Fruit fly (Drosophila melanogaster): Measurements from ENCODE around the gene CG5276.

CG5276 gene

DNA sequence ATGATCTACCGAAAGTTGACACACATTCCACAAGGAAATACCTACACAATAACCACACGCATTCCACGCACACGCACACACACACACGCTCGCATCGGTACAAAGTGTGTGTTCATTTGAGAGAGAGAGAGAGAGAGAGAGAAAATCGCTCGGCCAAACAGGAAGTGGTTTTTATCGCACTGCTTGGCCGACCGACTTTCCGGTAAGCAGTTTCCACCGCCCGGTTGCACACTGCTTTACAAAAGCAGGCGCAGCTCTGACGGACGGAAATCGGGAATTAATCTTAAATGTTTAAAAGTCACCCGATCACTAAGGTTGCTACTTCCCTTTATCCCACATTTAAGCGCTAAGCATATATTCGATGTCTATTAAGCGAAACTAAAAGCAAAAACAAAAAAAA, 38.7 kb upstream of the CG5276 start (continued):
- TF ChIP-seq seq (GFP tag; IDR thresholded peaks at IDR 0.05): no peak

DNA sequence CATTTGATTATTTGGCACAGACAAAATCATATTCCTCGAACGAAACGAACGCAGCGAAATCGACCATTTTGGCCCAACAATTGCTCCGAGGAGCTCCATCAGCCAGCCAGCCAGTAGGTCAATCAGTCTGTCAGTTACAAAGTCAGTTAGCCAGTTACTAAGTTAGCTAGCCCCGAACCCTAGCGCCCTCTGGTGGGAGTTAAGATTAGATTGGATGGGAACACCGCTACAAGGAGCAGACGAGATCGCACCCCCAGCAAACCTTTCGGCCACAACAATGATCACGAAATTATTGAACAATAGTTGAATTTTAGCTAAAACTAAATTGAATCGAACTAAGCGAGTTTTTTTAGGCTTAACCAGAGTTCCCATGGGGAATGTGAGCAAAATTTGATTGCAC, 37.6 kb upstream of the CG5276 start:
- peak; percentile 60 for TF ChIP-seq CTCF (GFP tag; optimal IDR thresholded peaks at IDR 0.05)
- TF ChIP-seq pho (GFP tag; optimal IDR thresholded peaks at IDR 0.05): no peak
- 0 out of 3 replicates have a peak, but pooled peaks have one; percentile 13 for TF ChIP-seq CG16813 (GFP tag; IDR thresholded peaks at IDR 0.05; ENCODE audit: partially characterized antibody)
- no peak for TF ChIP-seq NfI (GFP tag; optimal IDR thresholded peaks at IDR 0.05)

DNA sequence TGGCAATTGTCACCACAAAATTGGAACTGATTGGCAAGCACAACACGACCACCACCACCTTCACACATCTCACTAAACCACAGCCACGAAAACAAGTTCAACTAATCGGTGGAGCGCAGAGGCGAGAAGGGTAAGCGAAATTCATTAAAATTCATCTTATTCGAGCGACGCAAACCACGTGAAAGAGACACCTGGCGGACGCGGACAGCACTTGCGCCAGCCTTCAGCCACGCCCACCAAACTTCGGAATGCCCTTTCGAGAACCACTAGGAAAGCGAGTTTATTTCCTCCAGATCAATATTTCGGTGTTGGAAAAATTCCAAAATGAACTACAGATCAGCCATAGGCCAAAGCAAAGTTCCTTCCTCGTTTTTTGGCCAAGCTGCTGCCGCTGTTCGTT, 36.0 kb upstream of the CG5276 start:
- TF ChIP-seq CG32532 (GFP tag; IDR thresholded peaks at IDR 0.05) (no peak), CG14860 (GFP tag; IDR thresholded peaks at IDR 0.05; ENCODE audit: partially characterized antibody) (0 out of 3 replicates have a peak, but pooled peaks have one; percentile 18), CTCF (GFP tag; optimal IDR thresholded peaks at IDR 0.05) (peak; percentile 38)

DNA sequence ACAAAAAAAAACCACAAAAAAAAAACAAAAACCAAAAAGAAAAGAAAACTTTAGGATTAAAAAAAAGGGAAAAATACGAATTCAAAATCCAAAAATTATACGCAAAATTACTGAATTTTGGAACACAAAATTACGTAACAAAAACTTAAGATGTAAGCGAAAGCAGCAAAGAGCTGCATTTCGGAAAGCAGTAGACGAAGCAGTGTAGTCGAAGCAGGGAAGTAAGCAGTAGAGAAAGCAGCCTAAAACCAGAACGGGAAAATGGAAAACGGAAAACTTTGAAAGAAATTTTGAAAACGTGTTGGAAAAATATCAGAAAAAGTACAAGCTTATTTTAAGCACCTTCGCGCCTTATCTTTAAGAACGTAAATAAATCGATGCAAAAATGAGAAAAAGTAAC, 28.6 kb upstream of the CG5276 start:
- TF ChIP-seq CoRest (tag; optimal IDR thresholded peaks at IDR 0.05): no peak
- TF ChIP-seq lilli (GFP tag; optimal IDR thresholded peaks at IDR 0.05): no peak
- TF ChIP-seq gce (GFP tag; IDR thresholded peaks at IDR 0.05): no peak
- peak; percentile 92 for TF ChIP-seq stwl (tag; optimal IDR thresholded peaks at IDR 0.05)
- TF ChIP-seq CTCF (GFP tag; optimal IDR thresholded peaks at IDR 0.05): no peak
- TF ChIP-seq CG18262 (tag; optimal IDR thresholded peaks at IDR 0.05): no peak
- TF ChIP-seq NC2α (GFP tag; optimal IDR thresholded peaks at IDR 0.05): no peak
- TF ChIP-seq Dfd (GFP tag; optimal IDR thresholded peaks at IDR 0.05): peak in 1 of 2 experiments; percentile 88
- peak; percentile 83 for TF ChIP-seq Ets97D (GFP tag; optimal IDR thresholded peaks at IDR 0.05)
- TF ChIP-seq HLH54F (GFP tag; optimal IDR thresholded peaks at IDR 0.05): no peak
- no peak for TF ChIP-seq kni (GFP tag; optimal IDR thresholded peaks at IDR 0.05)
- 0 out of 3 replicates have a peak, but pooled peaks have one; percentile 8 for TF ChIP-seq CG2199 (GFP tag; IDR thresholded peaks at IDR 0.05)
- no peak for TF ChIP-seq mam (GFP tag; optimal IDR thresholded peaks at IDR 0.05)
- TF ChIP-seq CG13287 (GFP tag; IDR thresholded peaks at IDR 0.05; ENCODE audit: partially characterized antibody): no peak
- TF ChIP-seq knrl (GFP tag; IDR thresholded peaks at IDR 0.05; ENCODE audit: partially characterized antibody): 0 out of 3 replicates have a peak, but pooled peaks have one; percentile 8
- no peak for TF ChIP-seq chif (GFP tag; optimal IDR thresholded peaks at IDR 0.05)
- TF ChIP-seq ranshi (GFP tag; IDR thresholded peaks at IDR 0.05): no peak
- TF ChIP-seq pita (GFP tag; optimal IDR thresholded peaks at IDR 0.05): no peak
- TF ChIP-seq bbx (GFP tag; IDR thresholded peaks at IDR 0.05; ENCODE audit: partially characterized antibody): no peak
- TF ChIP-seq CG31365 (tag; optimal IDR thresholded peaks at IDR 0.05): peak; percentile 94
- no peak for TF ChIP-seq vfl (GFP tag; optimal IDR thresholded peaks at IDR 0.05)
- TF ChIP-seq h (optimal IDR thresholded peaks at IDR 0.05): no peak
- peak; percentile 97 for TF ChIP-seq CG8290 (GFP tag; optimal IDR thresholded peaks at IDR 0.05)
- TF ChIP-seq CG8290 (tag; optimal IDR thresholded peaks at IDR 0.05): peak in 1 of 2 experiments; percentile 63
- no peak for TF ChIP-seq sima (GFP tag; optimal IDR thresholded peaks at IDR 0.05)
- TF ChIP-seq CG11247 (GFP tag; IDR thresholded peaks at IDR 0.05): no peak
- TF ChIP-seq fd102C (GFP tag; optimal IDR thresholded peaks at IDR 0.05): no peak
- no peak for TF ChIP-seq CG9817 (tag; optimal IDR thresholded peaks at IDR 0.05)
- no peak for TF ChIP-seq CG16813 (GFP tag; IDR thresholded peaks at IDR 0.05; ENCODE audit: partially characterized antibody)
- no peak for TF ChIP-seq Mrtf (GFP tag; IDR thresholded peaks at IDR 0.05)
- TF ChIP-seq CG10431 (GFP tag; optimal IDR thresholded peaks at IDR 0.05): no peak
- TF ChIP-seq CG3726 (GFP tag; IDR thresholded peaks at IDR 0.05): no peak
- TF ChIP-seq dan (GFP tag; IDR thresholded peaks at IDR 0.05): no peak
- TF ChIP-seq CG10147 (GFP tag; optimal IDR thresholded peaks at IDR 0.05): no peak
- no peak for TF ChIP-seq H2.0 (GFP tag; IDR thresholded peaks at IDR 0.05)
- no peak for TF ChIP-seq Ssrp (tag; optimal IDR thresholded peaks at IDR 0.05)
- no peak for TF ChIP-seq en (GFP tag; optimal IDR thresholded peaks at IDR 0.05)
- no peak for TF ChIP-seq dm (GFP tag; optimal IDR thresholded peaks at IDR 0.05)
- TF ChIP-seq CG17568 (GFP tag; optimal IDR thresholded peaks at IDR 0.05): no peak

Measured in whole organism, embryonic.